Fruit fly (Drosophila melanogaster) whole organism, embryonic: ENCODE measurements around the gene CCHa2.
A peak's percentile ranks its signal among the peaks of the same experiment; 100 is the strongest.

ENCODE experiments used
- Ada2b ChIP-seq: fragments of 200-800 bp; sonication (Bioruptor generic); IDR thresholded peaks from 2 replicates; pipeline ENCODE4 v1.3.6; 2022; ENCODE audit warnings: missing biosample characterization, missing genetic modification characterization
- CG10979 ChIP-seq: fragments of 200-800 bp; sonication (Bioruptor generic); optimal IDR thresholded peaks from 2 replicates; lab custom pipeline; 2018; ENCODE audit warnings: missing biosample characterization, mild to moderate bottlenecking, missing genetic modification characterization, moderate library complexity
- CG11093 ChIP-seq: fragments of 200-800 bp; sonication (Bioruptor generic); IDR thresholded peaks from 3 replicates; pipeline ENCODE4 v1.3.6; 2022; ENCODE audit warnings: missing biosample characterization, missing genetic modification characterization
- CG11247 ChIP-seq: fragments of 200-800 bp; sonication (Bioruptor generic); IDR thresholded peaks from 2 replicates; pipeline ENCODE4 v1.3.6; 2022; ENCODE audit warnings: missing biosample characterization, missing genetic modification characterization
- CG11695 ChIP-seq: fragments of 200-800 bp; sonication (Bioruptor generic); IDR thresholded peaks from 3 replicates; pipeline ENCODE4 v1.3.6; 2022; ENCODE audit warnings: missing biosample characterization, missing genetic modification characterization
- CG12071 ChIP-seq: fragments of 200-800 bp; sonication (Bioruptor generic); optimal IDR thresholded peaks from 3 replicates; lab custom pipeline; 2018; ENCODE audit warnings: missing biosample characterization, mild to moderate bottlenecking, missing genetic modification characterization
- CG12104 ChIP-seq: fragments of 200-800 bp; sonication (Bioruptor generic); optimal IDR thresholded peaks from 3 replicates; lab custom pipeline; 2016; ENCODE audit warnings: missing biosample characterization, missing genetic modification characterization
- CG13123 ChIP-seq: fragments of 200-800 bp; sonication (Bioruptor generic); optimal IDR thresholded peaks from 2 replicates; lab custom pipeline; 2016; ENCODE audit warnings: missing biosample characterization, missing genetic modification characterization
- CG15011 ChIP-seq: fragments of 200-800 bp; sonication (Bioruptor generic); optimal IDR thresholded peaks from 3 replicates; lab custom pipeline; 2018; ENCODE audit warnings: missing biosample characterization, mild to moderate bottlenecking, missing genetic modification characterization
- CG1602 ChIP-seq: fragments of 200-800 bp; sonication (Bioruptor generic); optimal IDR thresholded peaks from 3 replicates; lab custom pipeline; 2016; ENCODE audit warnings: missing biosample characterization, missing genetic modification characterization
- CG2199 ChIP-seq: fragments of 200-800 bp; sonication (Bioruptor generic); IDR thresholded peaks from 3 replicates; pipeline ENCODE4 v1.3.6; 2022; ENCODE audit warnings: missing biosample characterization, missing genetic modification characterization
- CG31365 ChIP-seq: fragments of 200-800 bp; sonication (Bioruptor generic); optimal IDR thresholded peaks from 2 replicates; lab custom pipeline; 2018; ENCODE audit warnings: missing biosample characterization, mild to moderate bottlenecking, missing genetic modification characterization
- CG4360 ChIP-seq: fragments of 200-800 bp; sonication (Bioruptor generic); IDR thresholded peaks from 2 replicates; pipeline ENCODE4 v1.3.6; 2022; ENCODE audit warnings: missing biosample characterization, missing genetic modification characterization
- CG4854 ChIP-seq: fragments of 200-800 bp; sonication (Bioruptor generic); optimal IDR thresholded peaks from 2 replicates; lab custom pipeline; 2016; ENCODE audit warnings: missing biosample characterization, missing genetic modification characterization, inconsistent platforms
- CG6175 ChIP-seq: fragments of 200-800 bp; sonication (Bioruptor generic); IDR thresholded peaks from 3 replicates; pipeline ENCODE4 v1.3.6; 2022; ENCODE audit warnings: missing biosample characterization, missing genetic modification characterization
- CG6689 ChIP-seq: fragments of 200-800 bp; sonication (Bioruptor generic); IDR thresholded peaks from 2 replicates; pipeline ENCODE4 v1.3.6; 2022; ENCODE audit warnings: missing biosample characterization, missing genetic modification characterization
- CG8478 ChIP-seq: fragments of >200 bp; optimal IDR thresholded peaks from 2 replicates; lab custom pipeline; 2018
- CG8924 ChIP-seq: fragments of 200-800 bp; optimal IDR thresholded peaks from 3 replicates; lab custom pipeline; 2019; ENCODE audit warnings: missing biosample characterization, mild to moderate bottlenecking, missing genetic modification characterization, moderate library complexity
- D ChIP-seq, 2 experiments: fragments of 200-800 bp in 1 of 2; fragments of >200 bp in 1 of 2; sonication (Bioruptor generic) in 1 of 2; optimal IDR thresholded peaks; 2 replicates in 1 of 2; 3 replicates in 1 of 2; lab custom pipeline; 2017; ENCODE audit warnings: mild to moderate bottlenecking in 1 of 2, missing biosample characterization in 1 of 2, missing genetic modification characterization in 1 of 2, missing genetic modification reagents in 1 of 2
- Deaf1 ChIP-seq: fragments of 200-800 bp; optimal IDR thresholded peaks from 3 replicates; lab custom pipeline; 2019; ENCODE audit warnings: missing biosample characterization, mild to moderate bottlenecking, missing genetic modification characterization, moderate library complexity
- Dfd ChIP-seq, 2 experiments: fragments of >200 bp; optimal IDR thresholded peaks; 2 replicates each; lab custom pipeline; 2017; ENCODE audit warnings: missing biosample characterization in 2 of 2, missing genetic modification characterization in 2 of 2
- E2f1 ChIP-seq: fragments of 200-800 bp; sonication (Bioruptor generic); IDR thresholded peaks from 2 replicates; pipeline ENCODE4 v1.3.6; 2022; ENCODE audit warnings: missing biosample characterization, missing genetic modification characterization
- Fer2 ChIP-seq: fragments of 200-800 bp; sonication (Bioruptor generic); optimal IDR thresholded peaks from 2 replicates; lab custom pipeline; 2018; ENCODE audit warnings: missing biosample characterization, mild to moderate bottlenecking, missing genetic modification characterization, moderate library complexity
- GATAe ChIP-seq: fragments of 200-800 bp; sonication (Bioruptor generic); conservative IDR thresholded peaks from 2 replicates; pipeline ENCODE4 v1.3.6; 2022; ENCODE audit warnings: missing biosample characterization, missing genetic modification characterization
- HLH4C ChIP-seq: fragments of 200-800 bp; sonication (Bioruptor generic); IDR thresholded peaks from 3 replicates; pipeline ENCODE4 v1.3.6; 2022; ENCODE audit warnings: missing biosample characterization, missing genetic modification characterization; ENCODE audit not compliant: partially characterized antibody
- Hr51 ChIP-seq, 2 experiments: fragments of 200-800 bp; sonication (Bioruptor generic); optimal IDR thresholded peaks; 2 replicates in 1 of 2; 3 replicates in 1 of 2; lab custom pipeline; 2016 to 2018; ENCODE audit warnings: missing biosample characterization in 2 of 2, missing genetic modification characterization in 2 of 2, mild to moderate bottlenecking in 1 of 2, moderate library complexity in 1 of 2
- MTF-1 ChIP-seq: fragments of 200-800 bp; sonication (Bioruptor generic); optimal IDR thresholded peaks from 2 replicates; lab custom pipeline; 2018; ENCODE audit warnings: missing biosample characterization, mild to moderate bottlenecking, missing genetic modification characterization, borderline replicate concordance
- Med ChIP-seq: fragments of 200-800 bp; sonication (Bioruptor generic); peaks from one replicate; lab custom pipeline; 2016; ENCODE audit warnings: missing biosample characterization, missing genetic modification characterization, mild to moderate bottlenecking, inconsistent platforms, moderate library complexity
- Meics ChIP-seq: fragments of 200-800 bp; sonication (Bioruptor generic); optimal IDR thresholded peaks from 2 replicates; lab custom pipeline; 2017; ENCODE audit warnings: missing biosample characterization, mild to moderate bottlenecking, missing genetic modification characterization
- Nf-YB ChIP-seq: fragments of 200-800 bp; sonication (Bioruptor generic); optimal IDR thresholded peaks from 3 replicates; lab custom pipeline; 2019; ENCODE audit warnings: missing biosample characterization, mild to moderate bottlenecking, missing genetic modification characterization, moderate library complexity
- Nf-YC ChIP-seq: fragments of 200-800 bp; optimal IDR thresholded peaks from 3 replicates; lab custom pipeline; 2019; ENCODE audit warnings: missing biosample characterization, mild to moderate bottlenecking, missing genetic modification characterization, moderate library complexity
- Sox102F ChIP-seq: fragments of 200-800 bp; sonication (Bioruptor generic); optimal IDR thresholded peaks from 2 replicates; lab custom pipeline; 2018; ENCODE audit warnings: missing biosample characterization, mild to moderate bottlenecking, missing genetic modification characterization, moderate library complexity
- ato ChIP-seq: fragments of 200-800 bp; sonication (Bioruptor generic); IDR thresholded peaks from 2 replicates; pipeline ENCODE4 v1.3.6; 2022; ENCODE audit warnings: missing biosample characterization, missing genetic modification characterization; ENCODE audit not compliant: partially characterized antibody
- cg ChIP-seq: fragments of 200-800 bp; sonication (Bioruptor generic); optimal IDR thresholded peaks from 3 replicates; lab custom pipeline; 2019; ENCODE audit warnings: missing biosample characterization, mild to moderate bottlenecking, missing genetic modification characterization, moderate library complexity
- chm ChIP-seq: fragments of 200-800 bp; sonication (Bioruptor generic); IDR thresholded peaks from 2 replicates; pipeline ENCODE4 v1.3.6; 2022; ENCODE audit warnings: missing biosample characterization, missing genetic modification characterization
- crc ChIP-seq: fragments of 200-800 bp; sonication (Bioruptor generic); optimal IDR thresholded peaks from 2 replicates; lab custom pipeline; 2016; ENCODE audit warnings: missing biosample characterization, missing genetic modification characterization
- dmrt99B ChIP-seq: fragments of 200-800 bp; sonication (Bioruptor generic); optimal IDR thresholded peaks from 2 replicates; lab custom pipeline; 2018; ENCODE audit warnings: missing biosample characterization, mild to moderate bottlenecking, missing genetic modification characterization, moderate library complexity
- hkb ChIP-seq, 2 experiments: fragments of 200-800 bp in 1 of 2; fragments of >200 bp in 1 of 2; sonication (Bioruptor generic) in 1 of 2; IDR thresholded peaks in 1 of 2; optimal IDR thresholded peaks in 1 of 2; 2 replicates each; pipeline versions ENCODE4 v1.3.6 to Lab custom; 2017 to 2022; ENCODE audit warnings: missing biosample characterization in 1 of 2, missing genetic modification characterization in 1 of 2
- org-1 ChIP-seq: fragments of 200-800 bp; sonication (Bioruptor generic); optimal IDR thresholded peaks from 2 replicates; lab custom pipeline; 2017; ENCODE audit warnings: missing biosample characterization, missing genetic modification characterization
- phol ChIP-seq: fragments of 200-800 bp; sonication (Bioruptor generic); optimal IDR thresholded peaks from 3 replicates; lab custom pipeline; 2018; ENCODE audit warnings: missing biosample characterization, mild to moderate bottlenecking, missing genetic modification characterization, moderate library complexity
- prd ChIP-seq, 3 experiments: fragments of >200 bp in 2 of 3; fragments of 200-800 bp in 1 of 3; sonication (Bioruptor generic) in 1 of 3; optimal IDR thresholded peaks in 2 of 3; IDR thresholded peaks in 1 of 3; 2 replicates in 2 of 3; 3 replicates in 1 of 3; pipeline versions ENCODE4 v1.3.6 to Lab custom; 2017 to 2022; ENCODE audit warnings: missing biosample characterization in 1 of 3, missing genetic modification characterization in 1 of 3
- psq ChIP-seq: fragments of 200-800 bp; sonication (Bioruptor generic); optimal IDR thresholded peaks from 2 replicates; lab custom pipeline; 2017; ENCODE audit warnings: missing biosample characterization, missing genetic modification characterization
- repo ChIP-seq: fragments of 200-800 bp; sonication (Bioruptor generic); optimal IDR thresholded peaks from 2 replicates; lab custom pipeline; 2016; ENCODE audit warnings: missing biosample characterization, missing genetic modification characterization
- ro ChIP-seq: fragments of 200-800 bp; sonication (Bioruptor generic); IDR thresholded peaks from 2 replicates; pipeline ENCODE4 v1.3.6; 2022; ENCODE audit warnings: missing biosample characterization, missing genetic modification characterization
- scrt ChIP-seq: fragments of 200-800 bp; sonication (Bioruptor generic); optimal IDR thresholded peaks from 2 replicates; lab custom pipeline; 2018; ENCODE audit warnings: missing biosample characterization, mild to moderate bottlenecking, missing genetic modification characterization, moderate library complexity
- slbo ChIP-seq: fragments of 200-800 bp; sonication (Bioruptor generic); IDR thresholded peaks from 2 replicates; pipeline ENCODE4 v1.3.6; 2022; ENCODE audit warnings: missing biosample characterization, missing genetic modification characterization
- slp2 ChIP-seq: fragments of 200-800 bp; sonication (Bioruptor generic); optimal IDR thresholded peaks from 2 replicates; lab custom pipeline; 2016; ENCODE audit warnings: missing biosample characterization, missing genetic modification characterization
- sr ChIP-seq: fragments of 200-800 bp; sonication (Bioruptor generic); IDR thresholded peaks from 3 replicates; pipeline ENCODE4 v1.3.6; 2022; ENCODE audit warnings: missing biosample characterization, missing genetic modification characterization
- usp ChIP-seq: fragments of >200 bp; optimal IDR thresholded peaks from 2 replicates; lab custom pipeline; 2017; ENCODE audit warnings: missing biosample characterization, missing genetic modification characterization

CCHa2 gene

DNA sequence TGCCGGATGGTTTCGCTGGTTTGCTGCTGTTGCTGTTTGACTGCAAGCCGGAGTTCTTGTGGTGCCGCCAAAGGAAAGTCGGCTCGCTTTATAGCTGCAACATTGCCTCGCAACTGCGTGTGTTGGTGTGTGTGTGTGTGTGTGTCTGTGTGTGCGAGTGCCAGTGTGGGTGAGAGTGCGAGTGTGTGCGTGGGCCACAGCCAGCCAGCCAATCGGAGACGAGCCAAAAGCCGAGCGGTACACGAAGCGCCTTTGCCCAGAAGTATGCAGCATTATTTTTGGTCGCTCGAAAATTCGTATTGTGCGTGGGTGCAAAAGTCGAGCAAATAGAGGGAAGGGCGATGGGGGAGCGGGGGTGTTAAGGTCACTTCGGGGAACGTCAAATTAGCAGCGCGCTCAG lies at the start of gene CCHa2:
Gene CCHa2 (minus strand): TSS at position 65 of the 400 bp plus-strand sequence.
- TF ChIP-seq D (optimal IDR thresholded peaks at IDR 0.05; lab: Kevin White, UChicago) (no peak), D (GFP tag; optimal IDR thresholded peaks at IDR 0.05; lab: Kevin White, UChicago) (no peak), E2f1 (GFP tag; lab: Robert Waterston, UW) (no peak), CG6689 (GFP tag; lab: Robert Waterston, UW) (0 out of 2 replicates have a peak, but pooled peaks have one; percentile 7), Deaf1 (tag; lab: Kevin White, UChicago) (peak; percentile 84), Dfd (GFP tag; optimal IDR thresholded peaks at IDR 0.05; lab: Kevin White, UChicago) (peak in 1 of 2 experiments; percentile 14), sr (GFP tag; lab: Robert Waterston, UW) (0 out of 3 replicates have a peak, but pooled peaks have one; percentile 21), Meics (GFP tag; lab: Kevin White, UChicago) (no peak), CG13123 (GFP tag; lab: Kevin White, UChicago) (no peak), Ada2b (GFP tag; lab: Robert Waterston, UW) (no peak), CG4360 (GFP tag; lab: Robert Waterston, UW) (no peak), psq (no peak), CG8924 (tag; lab: Kevin White, UChicago) (no peak), phol (no peak), repo (GFP tag; lab: Kevin White, UChicago) (no peak), CG8478 (lab: Kevin White, UChicago) (peak; percentile 36), hkb (optimal IDR thresholded peaks at IDR 0.05; lab: Kevin White, UChicago) (no peak), hkb (GFP tag; IDR thresholded peaks at IDR 0.05; lab: Robert Waterston, UW) (no peak), Nf-YC (tag; lab: Kevin White, UChicago) (peak; percentile 90), GATAe (GFP tag; lab: Robert Waterston, UW) (no peak), Nf-YB (GFP tag; lab: Kevin White, UChicago) (peak; percentile 81), org-1 (GFP tag; lab: Kevin White, UChicago) (no peak), CG2199 (GFP tag; lab: Robert Waterston, UW) (no peak), CG12104 (no peak), usp (GFP tag; lab: Kevin White, UChicago) (no peak), prd (optimal IDR thresholded peaks at IDR 0.05; lab: Kevin White, UChicago) (no peak), prd (GFP tag; IDR thresholded peaks at IDR 0.05; lab: Robert Waterston, UW) (0 out of 3 replicates have a peak, but pooled peaks have one; percentile 14), slp2 (GFP tag; lab: Kevin White, UChicago) (no peak), CG11247 (GFP tag; lab: Robert Waterston, UW) (peak; percentile 7; the same call in 1 of the 2 replicates), CG1602 (GFP tag; lab: Kevin White, UChicago) (no peak), cg (GFP tag; lab: Kevin White, UChicago) (peak; percentile 27), Sox102F (GFP tag; lab: Kevin White, UChicago) (no peak)

DNA sequence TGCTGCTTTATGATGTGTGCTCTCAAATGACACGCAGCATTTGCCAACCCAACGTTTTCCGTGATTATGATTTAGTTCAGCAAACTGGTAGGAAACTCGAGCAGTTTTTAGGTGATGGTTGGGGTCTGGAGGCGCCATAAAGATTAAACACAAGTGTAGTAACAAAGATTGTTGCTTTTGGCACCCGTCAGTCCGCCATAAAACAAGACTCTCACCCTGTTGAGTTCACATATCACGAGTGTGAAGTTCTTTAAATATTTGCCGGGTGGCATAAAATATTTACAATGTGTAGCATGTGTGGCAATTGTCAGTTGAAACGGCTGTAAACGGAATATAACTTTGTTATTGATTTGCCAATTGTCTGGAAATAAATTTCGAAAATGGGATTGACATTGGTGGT lies 46.7 kb upstream of the CCHa2 start:
- TF ChIP-seq HLH4C (GFP tag; lab: Robert Waterston, UW) (no peak), Fer2 (peak; percentile 9), CG15011 (GFP tag; lab: Kevin White, UChicago) (no peak), scrt (GFP tag; lab: Kevin White, UChicago) (peak; percentile 1), CG10979 (tag; lab: Kevin White, UChicago) (no peak), ro (GFP tag; lab: Robert Waterston, UW) (no peak), CG12071 (GFP tag; lab: Kevin White, UChicago) (peak; percentile 73), ato (GFP tag; lab: Robert Waterston, UW) (no peak), Hr51 (GFP tag; optimal IDR thresholded peaks at IDR 0.05; lab: Kevin White, UChicago) (peak in 1 of 2 experiments; percentile 47), CG6175 (GFP tag; lab: Robert Waterston, UW) (0 out of 3 replicates have a peak, but pooled peaks have one; percentile 32), CG31365 (tag; lab: Kevin White, UChicago) (no peak), CG11093 (GFP tag; lab: Robert Waterston, UW) (no peak), Nf-YC (tag; lab: Kevin White, UChicago) (peak; percentile 17), Med (GFP tag; lab: Kevin White, UChicago) (peak; percentile 79), CG11695 (GFP tag; lab: Robert Waterston, UW) (no peak), dmrt99B (tag; lab: Kevin White, UChicago) (peak; percentile 19), slbo (no peak), CG4854 (GFP tag; lab: Kevin White, UChicago) (no peak), GATAe (GFP tag; lab: Robert Waterston, UW) (no peak), crc (peak; percentile 3), chm (GFP tag; lab: Robert Waterston, UW) (0 out of 2 replicates have a peak, but pooled peaks have one; percentile 33), MTF-1 (GFP tag; lab: Kevin White, UChicago) (peak; percentile 42)
